Fruit fly (Drosophila melanogaster) whole organism, embryonic: Measurements from ENCODE around the gene Rlb1.

Source experiments
- Ada2b ChIP-seq: fragments of 200-800 bp; sonication (Bioruptor generic); IDR thresholded peaks from 2 replicates; pipeline ENCODE4 v1.3.6; 2022; ENCODE audit warnings: missing biosample characterization, missing genetic modification characterization
- Bgb ChIP-seq: fragments of 200-800 bp; sonication (Bioruptor generic); IDR thresholded peaks from 2 replicates; pipeline ENCODE4 v1.3.6; 2022; ENCODE audit warnings: missing biosample characterization, missing genetic modification characterization; ENCODE audit not compliant: partially characterized antibody
- BtbVII ChIP-seq: fragments of 200-800 bp; sonication (Bioruptor generic); optimal IDR thresholded peaks from 3 replicates; lab custom pipeline; 2017; ENCODE audit warnings: missing biosample characterization, mild to moderate bottlenecking, missing genetic modification characterization
- CG10366 ChIP-seq: fragments of 200-800 bp; sonication (Bioruptor generic); IDR thresholded peaks from 2 replicates; pipeline ENCODE4 v1.3.6; 2022; ENCODE audit warnings: missing biosample characterization, missing genetic modification characterization
- CG10654 ChIP-seq: fragments of 200-800 bp; sonication (Bioruptor generic); optimal IDR thresholded peaks from 2 replicates; lab custom pipeline; 2016; ENCODE audit warnings: missing biosample characterization, missing genetic modification characterization
- CG11398 ChIP-seq: fragments of 200-800 bp; sonication (Bioruptor generic); optimal IDR thresholded peaks from 2 replicates; lab custom pipeline; 2016; ENCODE audit warnings: missing biosample characterization, missing genetic modification characterization
- CG1602 ChIP-seq: fragments of 200-800 bp; sonication (Bioruptor generic); optimal IDR thresholded peaks from 3 replicates; lab custom pipeline; 2016; ENCODE audit warnings: missing biosample characterization, missing genetic modification characterization
- CG1647 ChIP-seq: fragments of 200-800 bp; sonication (Bioruptor generic); optimal IDR thresholded peaks from 3 replicates; lab custom pipeline; 2016; ENCODE audit warnings: missing biosample characterization, missing genetic modification characterization
- CG16815 ChIP-seq: fragments of 200-800 bp; sonication (Bioruptor generic); optimal IDR thresholded peaks from 3 replicates; lab custom pipeline; 2017; ENCODE audit warnings: missing biosample characterization, mild to moderate bottlenecking, missing genetic modification characterization
- CG17186 ChIP-seq: fragments of 200-800 bp; sonication (Bioruptor generic); optimal IDR thresholded peaks from 3 replicates; lab custom pipeline; 2017; ENCODE audit warnings: missing biosample characterization, missing genetic modification reagents, missing genetic modification characterization
- CG17359 ChIP-seq: fragments of 200-800 bp; sonication (Bioruptor generic); optimal IDR thresholded peaks from 3 replicates; lab custom pipeline; 2018; ENCODE audit warnings: missing biosample characterization, mild to moderate bottlenecking, missing genetic modification characterization, moderate library complexity
- CG2116 ChIP-seq: fragments of 200-800 bp; sonication (Bioruptor generic); optimal IDR thresholded peaks from 3 replicates; lab custom pipeline; 2018; ENCODE audit warnings: missing biosample characterization, mild to moderate bottlenecking, missing genetic modification characterization
- CG6683 ChIP-seq: fragments of 200-800 bp; sonication (Bioruptor generic); optimal IDR thresholded peaks from 2 replicates; lab custom pipeline; 2017; ENCODE audit warnings: missing biosample characterization, mild to moderate bottlenecking, missing genetic modification characterization, missing genetic modification reagents
- CG6813 ChIP-seq: fragments of 200-800 bp; sonication (Bioruptor generic); optimal IDR thresholded peaks from 2 replicates; lab custom pipeline; 2017; ENCODE audit warnings: missing biosample characterization, missing genetic modification characterization, mild to moderate bottlenecking, moderate library complexity, missing genetic modification reagents
- CG7987 ChIP-seq: fragments of 200-800 bp; sonication (Bioruptor generic); optimal IDR thresholded peaks from 2 replicates; lab custom pipeline; 2018; ENCODE audit warnings: missing biosample characterization, mild to moderate bottlenecking, missing genetic modification characterization, moderate library complexity
- CG8478 ChIP-seq: fragments of >200 bp; optimal IDR thresholded peaks from 2 replicates; lab custom pipeline; 2018
- Chrac-16 ChIP-seq: fragments of 200-800 bp; sonication (Bioruptor generic); optimal IDR thresholded peaks from 3 replicates; lab custom pipeline; 2016; ENCODE audit warnings: missing biosample characterization, missing genetic modification characterization
- Dfd ChIP-seq, 2 experiments: fragments of >200 bp; optimal IDR thresholded peaks; 2 replicates each; lab custom pipeline; 2017; ENCODE audit warnings: missing biosample characterization in 2 of 2, missing genetic modification characterization in 2 of 2
- Dip3 ChIP-seq: fragments of 200-800 bp; sonication (Bioruptor generic); optimal IDR thresholded peaks from 3 replicates; lab custom pipeline; 2016; ENCODE audit warnings: missing biosample characterization, missing genetic modification characterization
- ERR ChIP-seq: fragments of 200-800 bp; sonication (Bioruptor generic); optimal IDR thresholded peaks from 2 replicates; lab custom pipeline; 2016; ENCODE audit warnings: missing biosample characterization, missing genetic modification characterization
- Fer2 ChIP-seq: fragments of 200-800 bp; sonication (Bioruptor generic); optimal IDR thresholded peaks from 2 replicates; lab custom pipeline; 2018; ENCODE audit warnings: missing biosample characterization, mild to moderate bottlenecking, missing genetic modification characterization, moderate library complexity
- Gsc ChIP-seq: fragments of 200-800 bp; sonication (Bioruptor generic); IDR thresholded peaks from 2 replicates; pipeline ENCODE4 v1.3.6; 2022; ENCODE audit warnings: missing biosample characterization, missing genetic modification characterization
- H2.0 ChIP-seq: fragments of 200-800 bp; sonication (Bioruptor generic); IDR thresholded peaks from 2 replicates; pipeline ENCODE4 v1.3.6; 2022; ENCODE audit warnings: missing biosample characterization, missing genetic modification characterization
- Hmr ChIP-seq: fragments of 200-800 bp; sonication (Bioruptor generic); optimal IDR thresholded peaks from 3 replicates; lab custom pipeline; 2017; ENCODE audit warnings: mild to moderate bottlenecking, missing biosample characterization, missing genetic modification reagents, missing genetic modification characterization
- Hr3 ChIP-seq: fragments of 200-800 bp; sonication (Bioruptor generic); optimal IDR thresholded peaks from 3 replicates; lab custom pipeline; 2016; ENCODE audit warnings: missing biosample characterization, missing genetic modification characterization
- Hr51 ChIP-seq, 2 experiments: fragments of 200-800 bp; sonication (Bioruptor generic); optimal IDR thresholded peaks; 2 replicates in 1 of 2; 3 replicates in 1 of 2; lab custom pipeline; 2016 to 2018; ENCODE audit warnings: missing biosample characterization in 2 of 2, missing genetic modification characterization in 2 of 2, mild to moderate bottlenecking in 1 of 2, moderate library complexity in 1 of 2
- MBD-R2 ChIP-seq: fragments of 200-800 bp; sonication (Bioruptor generic); IDR thresholded peaks from 2 replicates; pipeline ENCODE4 v1.3.6; 2022; ENCODE audit warnings: missing biosample characterization, missing genetic modification characterization
- MTF-1 ChIP-seq: fragments of 200-800 bp; sonication (Bioruptor generic); optimal IDR thresholded peaks from 2 replicates; lab custom pipeline; 2018; ENCODE audit warnings: missing biosample characterization, mild to moderate bottlenecking, missing genetic modification characterization, borderline replicate concordance
- Meics ChIP-seq: fragments of 200-800 bp; sonication (Bioruptor generic); optimal IDR thresholded peaks from 2 replicates; lab custom pipeline; 2017; ENCODE audit warnings: missing biosample characterization, mild to moderate bottlenecking, missing genetic modification characterization
- NC2α ChIP-seq: fragments of 200-800 bp; sonication (Bioruptor generic); optimal IDR thresholded peaks from 2 replicates; lab custom pipeline; 2016; ENCODE audit warnings: missing biosample characterization, missing genetic modification characterization
- NFAT ChIP-seq: fragments of 200-800 bp; sonication (Bioruptor generic); IDR thresholded peaks from 2 replicates; pipeline ENCODE4 v1.3.6; 2022; ENCODE audit warnings: missing biosample characterization, missing genetic modification characterization
- Nf-YB ChIP-seq: fragments of 200-800 bp; sonication (Bioruptor generic); optimal IDR thresholded peaks from 3 replicates; lab custom pipeline; 2019; ENCODE audit warnings: missing biosample characterization, mild to moderate bottlenecking, missing genetic modification characterization, moderate library complexity
- Optix ChIP-seq: fragments of 200-800 bp; sonication (Bioruptor generic); IDR thresholded peaks from 3 replicates; pipeline ENCODE4 v1.3.6; 2022; ENCODE audit warnings: missing biosample characterization, missing genetic modification characterization
- Rfx ChIP-seq: fragments of 200-800 bp; sonication (Bioruptor generic); IDR thresholded peaks from 2 replicates; pipeline ENCODE4 v1.3.6; 2022; ENCODE audit warnings: missing biosample characterization, missing genetic modification characterization
- Sox100B ChIP-seq: fragments of 200-800 bp; sonication (Bioruptor generic); optimal IDR thresholded peaks from 3 replicates; lab custom pipeline; 2018; ENCODE audit warnings: missing biosample characterization, mild to moderate bottlenecking, missing genetic modification characterization
- aop ChIP-seq: fragments of 200-800 bp; sonication (Bioruptor generic); IDR thresholded peaks from 2 replicates; pipeline ENCODE4 v1.3.6; 2022; ENCODE audit warnings: missing biosample characterization, missing genetic modification characterization
- crol ChIP-seq: fragments of 200-800 bp; sonication (Bioruptor generic); IDR thresholded peaks from 2 replicates; pipeline ENCODE4 v1.3.6; 2022; ENCODE audit warnings: missing biosample characterization, missing genetic modification characterization
- da ChIP-seq: fragments of 200-800 bp; sonication (Bioruptor generic); optimal IDR thresholded peaks from 2 replicates; lab custom pipeline; 2016; ENCODE audit warnings: missing biosample characterization, missing genetic modification characterization
- dati ChIP-seq: fragments of 200-800 bp; sonication (Bioruptor generic); IDR thresholded peaks from 2 replicates; pipeline ENCODE4 v1.3.6; 2022; ENCODE audit warnings: missing biosample characterization, missing genetic modification characterization
- dysf ChIP-seq: fragments of 200-800 bp; sonication (Bioruptor generic); IDR thresholded peaks from 3 replicates; pipeline ENCODE4 v1.3.6; 2022; ENCODE audit warnings: missing biosample characterization, missing genetic modification characterization
- exex ChIP-seq: fragments of 200-800 bp; sonication (Bioruptor generic); optimal IDR thresholded peaks from 4 replicates; lab custom pipeline; 2018; ENCODE audit warnings: missing biosample characterization, mild to moderate bottlenecking, missing genetic modification characterization, moderate library complexity
- fu2 ChIP-seq: fragments of 200-800 bp; sonication (Bioruptor generic); optimal IDR thresholded peaks from 2 replicates; lab custom pipeline; 2016; ENCODE audit warnings: missing biosample characterization, missing genetic modification characterization
- ham ChIP-seq: fragments of 200-800 bp; sonication (Bioruptor generic); IDR thresholded peaks from 2 replicates; pipeline ENCODE4 v1.3.6; 2022; ENCODE audit warnings: missing biosample characterization, missing genetic modification characterization
- hbn ChIP-seq: fragments of 200-800 bp; sonication (Bioruptor generic); IDR thresholded peaks from 2 replicates; pipeline ENCODE4 v1.3.6; 2022; ENCODE audit warnings: missing biosample characterization, missing genetic modification characterization; ENCODE audit not compliant: partially characterized antibody
- jumu ChIP-seq: fragments of 200-800 bp; sonication (Bioruptor generic); optimal IDR thresholded peaks from 3 replicates; lab custom pipeline; 2016; ENCODE audit warnings: missing biosample characterization, missing genetic modification characterization
- luna ChIP-seq: fragments of 200-800 bp; sonication (Bioruptor generic); optimal IDR thresholded peaks from 2 replicates; lab custom pipeline; 2016; ENCODE audit warnings: missing biosample characterization, missing genetic modification characterization
- nau ChIP-seq: fragments of 200-800 bp; sonication (Bioruptor generic); optimal IDR thresholded peaks from 3 replicates; lab custom pipeline; 2017; ENCODE audit warnings: missing biosample characterization, mild to moderate bottlenecking, missing genetic modification characterization, missing genetic modification reagents
- p53 ChIP-seq: fragments of 200-800 bp; sonication (Bioruptor generic); optimal IDR thresholded peaks from 2 replicates; lab custom pipeline; 2016; ENCODE audit warnings: missing biosample characterization, missing genetic modification characterization
- pum ChIP-seq: fragments of 200-800 bp; sonication (Bioruptor generic); optimal IDR thresholded peaks from 2 replicates; lab custom pipeline; 2016; ENCODE audit warnings: missing biosample characterization, missing genetic modification characterization
- ranshi ChIP-seq: fragments of 200-800 bp; sonication (Bioruptor generic); IDR thresholded peaks from 2 replicates; pipeline ENCODE4 v1.3.6; 2022; ENCODE audit warnings: missing biosample characterization, missing genetic modification characterization
- sisA ChIP-seq: fragments of 200-800 bp; sonication (Bioruptor generic); IDR thresholded peaks from 2 replicates; pipeline ENCODE4 v1.3.6; 2022; ENCODE audit warnings: missing biosample characterization, missing genetic modification characterization
- slou ChIP-seq: fragments of 200-800 bp; sonication (Bioruptor generic); optimal IDR thresholded peaks from 3 replicates; lab custom pipeline; 2016; ENCODE audit warnings: missing biosample characterization, missing genetic modification characterization
- usp ChIP-seq: fragments of >200 bp; optimal IDR thresholded peaks from 2 replicates; lab custom pipeline; 2017; ENCODE audit warnings: missing biosample characterization, missing genetic modification characterization

Gene Rlb1

DNA sequence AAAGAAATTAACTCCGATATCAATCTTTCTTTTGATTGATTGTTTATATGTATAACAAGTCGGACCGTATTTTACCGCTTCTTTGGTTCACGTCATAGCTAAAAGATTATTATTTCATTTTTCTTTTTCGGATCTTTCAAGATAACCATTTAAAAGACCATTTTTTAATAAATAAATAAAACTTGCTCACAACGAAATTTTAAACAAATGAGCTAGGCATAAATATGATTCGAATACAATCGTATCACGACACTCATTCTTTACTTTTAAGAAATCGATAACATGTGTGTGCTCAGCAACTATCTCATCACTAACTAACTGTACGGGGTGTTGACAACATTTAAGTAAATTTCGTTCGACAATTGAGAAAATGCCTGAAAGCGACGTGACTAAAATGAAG is 8.8 kb upstream of the Rlb1 start, which contains the start of gene CG8149 (continued):
- no peak for TF ChIP-seq CG10366
- peak; percentile 83 for TF ChIP-seq CG2116 (GFP tag; lab: Kevin White, UChicago)
- TF ChIP-seq CG6683 (GFP tag; lab: Kevin White, UChicago): no peak
- no peak for TF ChIP-seq pum (GFP tag; lab: Kevin White, UChicago)
- no peak for TF ChIP-seq CG6813 (GFP tag; lab: Kevin White, UChicago)
- TF ChIP-seq Chrac-16 (GFP tag; lab: Kevin White, UChicago): no peak
- no peak for TF ChIP-seq Dip3 (GFP tag; lab: Kevin White, UChicago)
- peak; percentile 75 for TF ChIP-seq MBD-R2
- no peak for TF ChIP-seq dati (GFP tag; lab: Robert Waterston, UW)
- peak; percentile 95 for TF ChIP-seq Bgb (GFP tag; lab: Robert Waterston, UW)
- TF ChIP-seq Dfd (GFP tag; optimal IDR thresholded peaks at IDR 0.05; lab: Kevin White, UChicago): no peak
- no peak for TF ChIP-seq CG17359 (tag; lab: Kevin White, UChicago)
- no peak for TF ChIP-seq CG8478 (lab: Kevin White, UChicago)
- TF ChIP-seq CG17186 (GFP tag; lab: Kevin White, UChicago): peak; percentile 40
- TF ChIP-seq Ada2b (GFP tag; lab: Robert Waterston, UW): no peak
- TF ChIP-seq NC2α: no peak
- TF ChIP-seq BtbVII (GFP tag; lab: Kevin White, UChicago): no peak
- no peak for TF ChIP-seq H2.0
- peak; percentile 5 for TF ChIP-seq jumu (GFP tag; lab: Kevin White, UChicago)
- TF ChIP-seq Meics: peak; percentile 3
- no peak for TF ChIP-seq Hr3 (GFP tag; lab: Kevin White, UChicago)
- TF ChIP-seq hbn (GFP tag; lab: Robert Waterston, UW): peak; percentile 84
- no peak for TF ChIP-seq luna (GFP tag; lab: Kevin White, UChicago)
- TF ChIP-seq CG10654 (GFP tag; lab: Kevin White, UChicago): no peak
- no peak for TF ChIP-seq NFAT (GFP tag; lab: Robert Waterston, UW)
- TF ChIP-seq fu2 (GFP tag; lab: Kevin White, UChicago): no peak
- no peak for TF ChIP-seq Gsc (GFP tag; lab: Robert Waterston, UW)
- no peak for TF ChIP-seq Optix (GFP tag; lab: Robert Waterston, UW)
- no peak for TF ChIP-seq CG16815
- TF ChIP-seq crol (GFP tag; lab: Robert Waterston, UW): no peak
- no peak for TF ChIP-seq dysf (GFP tag; lab: Robert Waterston, UW)
- TF ChIP-seq ham (GFP tag; lab: Robert Waterston, UW): no peak
- no peak for TF ChIP-seq usp (GFP tag; lab: Kevin White, UChicago)
- TF ChIP-seq nau: peak; percentile 4
- TF ChIP-seq sisA (GFP tag; lab: Robert Waterston, UW): no peak
- no peak for TF ChIP-seq Hr51 (GFP tag; optimal IDR thresholded peaks at IDR 0.05; lab: Kevin White, UChicago)
- TF ChIP-seq Sox100B (GFP tag; lab: Kevin White, UChicago): no peak
- TF ChIP-seq slou (GFP tag; lab: Kevin White, UChicago): no peak
- TF ChIP-seq ERR (GFP tag; lab: Kevin White, UChicago): no peak
- no peak for TF ChIP-seq CG7987 (GFP tag; lab: Kevin White, UChicago)
- TF ChIP-seq da (GFP tag; lab: Kevin White, UChicago): no peak
- TF ChIP-seq CG1602 (GFP tag; lab: Kevin White, UChicago): no peak
- TF ChIP-seq Nf-YB (GFP tag; lab: Kevin White, UChicago): no peak
- no peak for TF ChIP-seq CG1647
- TF ChIP-seq aop: no peak
- TF ChIP-seq ranshi (GFP tag; lab: Robert Waterston, UW): no peak
- TF ChIP-seq exex: peak; percentile 59
- TF ChIP-seq Hmr (GFP tag; lab: Kevin White, UChicago): no peak
- TF ChIP-seq CG11398 (GFP tag; lab: Kevin White, UChicago): no peak
- TF ChIP-seq p53 (GFP tag; lab: Kevin White, UChicago): no peak
- no peak for TF ChIP-seq Fer2 (tag; lab: Kevin White, UChicago)
- TF ChIP-seq MTF-1 (GFP tag; lab: Kevin White, UChicago): no peak
- TF ChIP-seq Rfx (GFP tag; lab: Robert Waterston, UW): peak; percentile 20; the same call in 1 of the 2 replicates
